Worm (Caenorhabditis elegans) whole organism, young adult: ENCODE results near the gene flp-32.

Source experiments
- B0336.3 ChIP-seq: fragments of 200-800 bp; sonication (Bioruptor generic); IDR thresholded peaks from 2 replicates; pipeline ENCODE4 v1.3.6; 2022; ENCODE audit warnings: missing genetic modification characterization, missing compliant biosample characterization
- F39B2.1 ChIP-seq: fragments of 200-800 bp; sonication (Bioruptor generic); IDR thresholded peaks from 2 replicates; pipeline ENCODE4 v1.3.6; 2022; ENCODE audit warnings: missing genetic modification reagents, missing genetic modification characterization, missing compliant biosample characterization
- K11D2.4 ChIP-seq: fragments of 200-800 bp; sonication (Bioruptor generic); IDR thresholded peaks from 2 replicates; pipeline ENCODE4 v1.3.6; 2022; ENCODE audit warnings: missing genetic modification reagents, missing genetic modification characterization, missing compliant biosample characterization
- K12H6.12 ChIP-seq: fragments of 200-800 bp; sonication (Bioruptor generic); optimal IDR thresholded peaks from 2 replicates; lab custom pipeline; 2018; ENCODE audit warnings: mild to moderate bottlenecking, missing genetic modification characterization, missing compliant biosample characterization
- Y79H2A.3 ChIP-seq: fragments of 200-800 bp; sonication (Bioruptor generic); conservative IDR thresholded peaks from 2 replicates; pipeline ENCODE4 v1.3.6; 2022; ENCODE audit warnings: missing genetic modification reagents, missing genetic modification characterization, missing compliant biosample characterization
- cebp-2 ChIP-seq: fragments of 200-800 bp; sonication (Bioruptor generic); IDR thresholded peaks from 2 replicates; pipeline ENCODE4 v1.3.6; 2022; ENCODE audit warnings: missing genetic modification characterization, missing compliant biosample characterization
- ceh-79 ChIP-seq: sonication (generic microtip); optimal IDR thresholded peaks from 2 replicates; lab custom pipeline; 2017; ENCODE audit warnings: mild to moderate bottlenecking, missing genetic modification characterization, missing compliant biosample characterization
- dpff-1 ChIP-seq: sonication (generic microtip); optimal IDR thresholded peaks from 2 replicates; lab custom pipeline; 2017; ENCODE audit warnings: mild to moderate bottlenecking, missing genetic modification characterization, missing compliant biosample characterization
- hlh-12 ChIP-seq: sonication (generic microtip); optimal IDR thresholded peaks from 2 replicates; lab custom pipeline; 2016; ENCODE audit warnings: missing genetic modification characterization, missing compliant biosample characterization
- lin-26 ChIP-seq: fragments of 200-800 bp; sonication (Bioruptor generic); IDR thresholded peaks from 2 replicates; pipeline ENCODE4 v1.3.6; 2022; ENCODE audit warnings: missing genetic modification reagents, missing genetic modification characterization, missing compliant biosample characterization
- nhr-80 ChIP-seq: sonication (generic microtip); optimal IDR thresholded peaks from 2 replicates; lab custom pipeline; 2016; ENCODE audit warnings: missing genetic modification characterization, missing compliant biosample characterization
- zfh-2 ChIP-seq: fragments of 200-800 bp; sonication (Bioruptor generic); conservative IDR thresholded peaks from 2 replicates; pipeline ENCODE4 v1.3.6; 2022; ENCODE audit warnings: missing genetic modification reagents, missing genetic modification characterization, missing compliant biosample characterization
- ztf-22 ChIP-seq: fragments of 200-800 bp; sonication (Bioruptor generic); optimal IDR thresholded peaks from 2 replicates; lab custom pipeline; 2018; ENCODE audit warnings: mild to moderate bottlenecking, missing genetic modification characterization, moderate library complexity, missing compliant biosample characterization
- ztf-26 ChIP-seq: sonication (generic microtip); optimal IDR thresholded peaks from 2 replicates; lab custom pipeline; 2017; ENCODE audit warnings: missing genetic modification characterization, missing compliant biosample characterization

ce11 chrX:15466032-15466431, 32.4 kb downstream of the flp-32 start, which contains the start of gene sprr-1:
- no peak for TF ChIP-seq B0336.3 (GFP tag; lab: Robert Waterston, UW)
- TF ChIP-seq K11D2.4 (GFP tag; lab: Robert Waterston, UW): no peak
- no peak for TF ChIP-seq nhr-80
- TF ChIP-seq cebp-2 (GFP tag; lab: Robert Waterston, UW): no peak
- no peak for TF ChIP-seq zfh-2 (GFP tag; lab: Robert Waterston, UW)
- TF ChIP-seq dpff-1 (tag; lab: Kevin White, UChicago): no peak
- TF ChIP-seq F39B2.1 (GFP tag; lab: Robert Waterston, UW): no peak
- no peak for TF ChIP-seq Y79H2A.3 (GFP tag; lab: Robert Waterston, UW)
- TF ChIP-seq ztf-26 (tag; lab: Kevin White, UChicago): no peak
- TF ChIP-seq lin-26 (GFP tag; lab: Robert Waterston, UW): no peak
- TF ChIP-seq ztf-22 (GFP tag; lab: Kevin White, UChicago): no peak
- TF ChIP-seq K12H6.12 (tag; lab: Kevin White, UChicago): no peak
- TF ChIP-seq hlh-12 (tag; lab: Kevin White, UChicago): no peak
- TF ChIP-seq ceh-79 (tag; lab: Kevin White, UChicago): no peak
